Worm (Caenorhabditis elegans): ENCODE data around the gene srh-82.

Gene srh-82

ce11 chrV:172110-172509 is 27.2 kb downstream of the srh-82 start, which contains the start of gene cfap-36:
cfap-36 (minus strand) TSS chrV:172210.
- no peak for TF ChIP-seq cebp-1 (GFP tag; IDR thresholded peaks at IDR 0.05)
- no peak for TF ChIP-seq cebp-1 (tag; optimal IDR thresholded peaks at IDR 0.05)
- no peak for TF ChIP-seq mel-28 (tag; optimal IDR thresholded peaks at IDR 0.05; ENCODE audit: borderline replicate concordance)
- TF ChIP-seq cebp-2 (GFP tag; IDR thresholded peaks at IDR 0.05), result no peak
- TF ChIP-seq let-607 (tag; optimal IDR thresholded peaks at IDR 0.05), result no peak
- TF ChIP-seq madf-6 (GFP tag; IDR thresholded peaks at IDR 0.05), result no peak
- TF ChIP-seq rpc-1 (optimal IDR thresholded peaks at IDR 0.05), result no peak
- no peak for TF ChIP-seq rpc-1 (tag; optimal IDR thresholded peaks at IDR 0.05)
- no peak for TF ChIP-seq efl-1 (GFP tag; optimal IDR thresholded peaks at IDR 0.05)
- no peak for TF ChIP-seq aptf-3 (GFP tag; IDR thresholded peaks at IDR 0.05)
- TF ChIP-seq Y53F4B.3 (GFP tag; IDR thresholded peaks at IDR 0.05), result no peak
- no peak for TF ChIP-seq dox-1 (GFP tag; IDR thresholded peaks at IDR 0.05)
- no peak for TF ChIP-seq hmg-1.2 (GFP tag; IDR thresholded peaks at IDR 0.05)
- no peak for TF ChIP-seq Y79H2A.3 (GFP tag; conservative IDR thresholded peaks at IDR 0.05)
- TF ChIP-seq ztf-25 (GFP tag; IDR thresholded peaks at IDR 0.05), result no peak
- no peak for TF ChIP-seq atf-7 (tag; optimal IDR thresholded peaks at IDR 0.05)
- no peak for TF ChIP-seq aptf-2 (GFP tag; conservative IDR thresholded peaks at IDR 0.05)
- no peak for TF ChIP-seq zim-3 (tag; optimal IDR thresholded peaks at IDR 0.05)
- no peak for TF ChIP-seq xnd-1 (tag; optimal IDR thresholded peaks at IDR 0.05)
- no peak for TF ChIP-seq fkh-3 (tag; optimal IDR thresholded peaks at IDR 0.05)

ce11 chrV:173437-173836 is 28.5 kb downstream of the srh-82 start:
- TF ChIP-seq mcd-1 (GFP tag; IDR thresholded peaks at IDR 0.05) (peak; percentile 26; the same call in 1 of the 2 replicates), attf-5 (GFP tag; optimal IDR thresholded peaks at IDR 0.05) (no peak), egrh-3 (GFP tag; IDR thresholded peaks at IDR 0.05) (peak; percentile 54), ztf-6 (GFP tag; IDR thresholded peaks at IDR 0.05) (no peak), ztf-18 (tag; optimal IDR thresholded peaks at IDR 0.05) (no peak), F57C9.4 (tag; optimal IDR thresholded peaks at IDR 0.05) (no peak), Y79H2A.3 (GFP tag; conservative IDR thresholded peaks at IDR 0.05) (no peak), D2030.7 (GFP tag; IDR thresholded peaks at IDR 0.05) (peak; percentile 36; the same call in 1 of the 2 replicates), unc-62 (GFP tag; optimal IDR thresholded peaks at IDR 0.05) (no peak), hmg-1.2 (GFP tag; IDR thresholded peaks at IDR 0.05) (0 out of 2 replicates have a peak, but pooled peaks have one; percentile 11)

ce11 chrV:174520-174919 is 29.6 kb downstream of the srh-82 start:
- no peak for TF ChIP-seq aptf-3 (GFP tag; IDR thresholded peaks at IDR 0.05)
- no peak for TF ChIP-seq mes-4 (tag; optimal IDR thresholded peaks at IDR 0.05)
- TF ChIP-seq attf-3 (GFP tag; conservative IDR thresholded peaks at IDR 0.05), result no peak
- no peak for TF ChIP-seq Y79H2A.3 (GFP tag; conservative IDR thresholded peaks at IDR 0.05)
- no peak for TF ChIP-seq lin-26 (GFP tag; IDR thresholded peaks at IDR 0.05)
- TF ChIP-seq ccch-3 (GFP tag; optimal IDR thresholded peaks at IDR 0.05), result no peak

ce11 chrV:176870-177467 is 32.1 kb downstream of the srh-82 start, which contains the start of gene cul-3:
cul-3 (plus strand) TSS chrV:177417.
- TF ChIP-seq ekl-4 (GFP tag; IDR thresholded peaks at IDR 0.05) (no peak), Y56A3A.18 (GFP tag; IDR thresholded peaks at IDR 0.05) (no peak), lag-1 (GFP tag; IDR thresholded peaks at IDR 0.05) (no peak), ama-1 (optimal IDR thresholded peaks at IDR 0.05) (no peak), ama-1 (GFP tag; optimal IDR thresholded peaks at IDR 0.05) (no peak), B0035.1 (tag; optimal IDR thresholded peaks at IDR 0.05) (no peak), C06A6.2 (GFP tag; conservative IDR thresholded peaks at IDR 0.05) (no peak), T26A5.8 (tag; optimal IDR thresholded peaks at IDR 0.05) (no peak), D2030.7 (GFP tag; IDR thresholded peaks at IDR 0.05) (peak; percentile 63), hmg-20 (GFP tag; IDR thresholded peaks at IDR 0.05) (no peak), snpc-4 (GFP tag; optimal IDR thresholded peaks at IDR 0.05) (no peak), snpc-4 (tag; optimal IDR thresholded peaks at IDR 0.05) (peak in 1 of 4 experiments; percentile 9), F23B12.7 (tag; optimal IDR thresholded peaks at IDR 0.05; ENCODE audit: insufficient read depth) (no peak), zim-3 (tag; optimal IDR thresholded peaks at IDR 0.05) (no peak), hrde-1 (tag; optimal IDR thresholded peaks at IDR 0.05; ENCODE audit: borderline replicate concordance) (no peak), ZK185.1 (tag; optimal IDR thresholded peaks at IDR 0.05; ENCODE audit: poor library complexity, severe bottlenecking) (no peak)

Measured in whole organism, young adult.